Worm (Caenorhabditis elegans): ENCODE data around the gene R12C12.10.

DNA sequence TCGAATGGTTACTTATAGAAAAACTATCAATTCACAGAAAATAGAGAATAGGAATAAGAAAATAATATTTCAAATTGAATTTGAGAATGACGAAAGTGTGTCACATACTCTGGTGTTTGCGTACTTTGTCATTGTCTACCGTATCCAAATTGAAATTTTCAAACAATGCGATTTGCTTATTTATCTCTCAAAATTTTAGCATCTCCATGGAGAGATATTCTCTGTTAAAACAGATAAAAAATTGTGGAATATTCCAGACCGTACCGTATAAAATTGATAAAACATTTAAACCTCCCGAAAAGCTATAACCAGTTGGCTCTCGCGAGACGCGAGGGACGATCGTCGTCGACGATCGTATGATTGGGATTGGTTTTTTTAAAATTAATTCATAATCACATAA, 37.7 kb upstream of the R12C12.10 start, which contains the start of gene fbf-1:
- no peak for TF ChIP-seq nhr-77 (tag; optimal IDR thresholded peaks at IDR 0.05)
- no peak for TF ChIP-seq elt-3 (tag; optimal IDR thresholded peaks at IDR 0.05)
- TF ChIP-seq hmg-11 (tag; optimal IDR thresholded peaks at IDR 0.05), result no peak
- TF ChIP-seq lin-15B (tag; optimal IDR thresholded peaks at IDR 0.05), result no peak
- TF ChIP-seq nhr-76 (tag; optimal IDR thresholded peaks at IDR 0.05), result no peak
- no peak for TF ChIP-seq ama-1 (optimal IDR thresholded peaks at IDR 0.05)
- no peak for TF ChIP-seq jun-1 (tag; optimal IDR thresholded peaks at IDR 0.05)
- no peak for TF ChIP-seq mml-1 (tag; optimal IDR thresholded peaks at IDR 0.05)
- TF ChIP-seq nhr-25 (tag; optimal IDR thresholded peaks at IDR 0.05), result no peak
- TF ChIP-seq egl-27 (tag; optimal IDR thresholded peaks at IDR 0.05), result no peak
- no peak for TF ChIP-seq ZK546.5 (tag; optimal IDR thresholded peaks at IDR 0.05)
- TF ChIP-seq elt-2 (tag; optimal IDR thresholded peaks at IDR 0.05), result no peak
- no peak for TF ChIP-seq nhr-23 (tag; optimal IDR thresholded peaks at IDR 0.05)

Data from whole organism, L3 larva.